Fruit fly (Drosophila melanogaster) whole organism, wandering third instar larva: ENCODE measurements around the gene CG45002.

Experiments used
- Dfd ChIP-seq: fragments of >200 bp; optimal IDR thresholded peaks from 2 replicates; lab custom pipeline; 2017; ENCODE audit warnings: missing biosample characterization, missing genetic modification characterization
- HLH106 ChIP-seq: fragments of 200-800 bp; optimal IDR thresholded peaks from 3 replicates; lab custom pipeline; 2019; ENCODE audit warnings: missing biosample characterization, mild to moderate bottlenecking, missing genetic modification characterization, moderate library complexity
- Hnf4 ChIP-seq: fragments of 200-800 bp; sonication (Bioruptor generic); optimal IDR thresholded peaks from 2 replicates; lab custom pipeline; 2016; ENCODE audit warnings: missing biosample characterization, mild to moderate bottlenecking, missing genetic modification characterization
- Hr78 ChIP-seq: fragments of >200 bp; optimal IDR thresholded peaks from 2 replicates; lab custom pipeline; 2017; ENCODE audit warnings: missing biosample characterization, missing genetic modification characterization
- N ChIP-seq: fragments of >200 bp; optimal IDR thresholded peaks from 2 replicates; lab custom pipeline; 2018; ENCODE audit warnings: missing biosample characterization, missing external identifiers, missing genetic modification characterization
- Vsx2 ChIP-seq: fragments of 200-300, 225-300 bp; sonication (Bioruptor generic); optimal IDR thresholded peaks from 2 replicates; lab custom pipeline; 2018; ENCODE audit warnings: missing biosample characterization, missing genetic modification characterization; ENCODE audit not compliant: partially characterized antibody
- dmrt93B ChIP-seq: fragments of 200-800 bp; sonication (Bioruptor generic); optimal IDR thresholded peaks from 2 replicates; lab custom pipeline; 2018; ENCODE audit warnings: missing biosample characterization, mild to moderate bottlenecking, missing genetic modification characterization
- fru ChIP-seq: fragments of 200-800 bp; sonication (Bioruptor generic); optimal IDR thresholded peaks from 3 replicates; lab custom pipeline; 2016; ENCODE audit warnings: missing biosample characterization, mild to moderate bottlenecking, missing genetic modification characterization
- h ChIP-seq: fragments of 200-800 bp; sonication (Bioruptor generic); optimal IDR thresholded peaks from 3 replicates; lab custom pipeline; 2016; ENCODE audit warnings: missing biosample characterization, mild to moderate bottlenecking, missing genetic modification characterization
- pan ChIP-seq: fragments of >200 bp; optimal IDR thresholded peaks from 2 replicates; lab custom pipeline; 2017
- psq ChIP-seq: fragments of 200-800 bp; sonication (Bioruptor generic); optimal IDR thresholded peaks from 3 replicates; lab custom pipeline; 2017; ENCODE audit warnings: missing biosample characterization, mild to moderate bottlenecking, missing genetic modification characterization, moderate library complexity
- woc ChIP-seq: sonication (Bioruptor generic); optimal IDR thresholded peaks from 2 replicates; lab custom pipeline; 2016; ENCODE audit warnings: missing biosample characterization, mild to moderate bottlenecking, missing genetic modification characterization

dm6 chrX:16940426-16941058, 126.0 kb downstream of the CG45002 start, which contains the start of gene wus:
- TF ChIP-seq Hnf4 (GFP tag; lab: Kevin White, UChicago): no peak
- no peak for TF ChIP-seq h (GFP tag; lab: Kevin White, UChicago)
- TF ChIP-seq woc (GFP tag; lab: Kevin White, UChicago): no peak
- peak; percentile 14 for TF ChIP-seq psq (GFP tag; lab: Kevin White, UChicago)
- TF ChIP-seq pan (lab: Kevin White, UChicago): no peak
- no peak for TF ChIP-seq Vsx2 (GFP tag; lab: Kevin White, UChicago)
- TF ChIP-seq HLH106 (tag; lab: Kevin White, UChicago): no peak
- TF ChIP-seq Dfd: no peak
- TF ChIP-seq fru (GFP tag; lab: Kevin White, UChicago): no peak
- no peak for TF ChIP-seq Hr78 (GFP tag; lab: Kevin White, UChicago)
- TF ChIP-seq dmrt93B (GFP tag; lab: Kevin White, UChicago): no peak
- no peak for TF ChIP-seq N
